Worm (Caenorhabditis elegans) whole organism, L4 larva: Measurements from ENCODE around the gene viro-2.
A peak's percentile ranks its signal among the peaks of the same experiment; 100 is the strongest.

Source experiments
- F37D6.2 ChIP-seq: sonication (generic microtip); optimal IDR thresholded peaks from 2 replicates; lab custom pipeline; 2016; ENCODE audit warnings: mild to moderate bottlenecking, missing genetic modification characterization, missing compliant biosample characterization
- F49E8.2 ChIP-seq: sonication (generic microtip); optimal IDR thresholded peaks from 2 replicates; lab custom pipeline; 2016; ENCODE audit warnings: missing compliant biosample characterization, mild to moderate bottlenecking, missing genetic modification characterization, borderline replicate concordance
- Y105C5A.15 ChIP-seq: fragments of 200-800 bp; sonication (Bioruptor generic); IDR thresholded peaks from 2 replicates; pipeline ENCODE4 v1.3.6; 2022; ENCODE audit warnings: missing genetic modification characterization, missing compliant biosample characterization
- Y5F2A.4 ChIP-seq: fragments of 200-800 bp; sonication (Bioruptor generic); optimal IDR thresholded peaks from 2 replicates; lab custom pipeline; 2018; ENCODE audit warnings: mild to moderate bottlenecking, missing genetic modification characterization, missing compliant biosample characterization
- aha-1 ChIP-seq: fragments of 150-350 bp; peaks from one replicate; lab custom pipeline; 2014; ENCODE audit warnings: missing biosample characterization, missing genetic modification characterization
- ceh-28 ChIP-seq: fragments of 150-350 bp; optimal IDR thresholded peaks from 2 replicates; lab custom pipeline; 2014; ENCODE audit warnings: missing biosample characterization, missing genetic modification reagents, missing genetic modification characterization
- ceh-44 ChIP-seq: fragments of 200-800 bp; sonication (Bioruptor generic); IDR thresholded peaks from 2 replicates; pipeline ENCODE4 v1.3.6; 2022; ENCODE audit warnings: missing genetic modification reagents, missing genetic modification characterization, missing compliant biosample characterization
- ceh-62 ChIP-seq: sonication (generic microtip); optimal IDR thresholded peaks from 2 replicates; lab custom pipeline; 2017; ENCODE audit warnings: missing biosample characterization, missing genetic modification characterization
- daf-12 ChIP-seq: fragments of 150-350 bp; optimal IDR thresholded peaks from 2 replicates; lab custom pipeline; 2014; ENCODE audit warnings: missing biosample characterization, missing genetic modification reagents, missing genetic modification characterization
- daf-16 ChIP-seq, 3 experiments: sonication (generic microtip); optimal IDR thresholded peaks; 2 replicates each; lab custom pipeline; 2016 to 2017; ENCODE audit warnings: missing genetic modification characterization in 3 of 3, missing genetic modification reagents in 3 of 3, mild to moderate bottlenecking in 2 of 3, missing compliant biosample characterization in 2 of 3, missing biosample characterization in 1 of 3, moderate library complexity in 1 of 3
- dmd-6 ChIP-seq: fragments of 200-800 bp; sonication (Bioruptor generic); IDR thresholded peaks from 2 replicates; pipeline ENCODE4 v1.3.6; 2022; ENCODE audit warnings: missing genetic modification reagents, missing genetic modification characterization, missing compliant biosample characterization
- dmd-8 ChIP-seq: fragments of 200-800 bp; sonication (Bioruptor generic); IDR thresholded peaks from 2 replicates; pipeline ENCODE4 v1.3.6; 2022; ENCODE audit warnings: missing genetic modification characterization, missing compliant biosample characterization
- dmd-9 ChIP-seq: fragments of 200-800 bp; sonication (Bioruptor generic); IDR thresholded peaks from 2 replicates; pipeline ENCODE4 v1.3.6; 2022; ENCODE audit warnings: missing genetic modification reagents, missing genetic modification characterization, missing compliant biosample characterization
- duxl-1 ChIP-seq: sonication (generic microtip); optimal IDR thresholded peaks from 2 replicates; lab custom pipeline; 2016; ENCODE audit warnings: mild to moderate bottlenecking, missing genetic modification characterization, moderate library complexity, missing compliant biosample characterization; ENCODE audit not compliant: poor library complexity
- dve-1 ChIP-seq: sonication (generic microtip); optimal IDR thresholded peaks from 2 replicates; lab custom pipeline; 2017; ENCODE audit warnings: antibody characterized with exemption, mild to moderate bottlenecking, missing genetic modification characterization, missing compliant biosample characterization; ENCODE audit not compliant: insufficient read depth
- fos-1 ChIP-seq: fragments of 150-350 bp; optimal IDR thresholded peaks from 2 replicates; lab custom pipeline; 2014; ENCODE audit warnings: missing biosample characterization, missing genetic modification characterization
- hif-1 ChIP-seq, 2 experiments: sonication (generic microtip); optimal IDR thresholded peaks; 2 replicates each; lab custom pipeline; 2016 to 2017; ENCODE audit warnings: missing compliant biosample characterization in 2 of 2, missing genetic modification characterization in 2 of 2, missing genetic modification reagents in 2 of 2, missing genotype in 2 of 2, mild to moderate bottlenecking in 1 of 2
- hlh-11 ChIP-seq: fragments of 200-800 bp; sonication (Bioruptor generic); optimal IDR thresholded peaks from 2 replicates; lab custom pipeline; 2018; ENCODE audit warnings: mild to moderate bottlenecking, missing genetic modification characterization, missing compliant biosample characterization
- jun-1 ChIP-seq: fragments of 150-350 bp; optimal IDR thresholded peaks from 2 replicates; lab custom pipeline; 2014; ENCODE audit warnings: missing biosample characterization, missing genetic modification reagents, missing genetic modification characterization
- lin-1 ChIP-seq: fragments of 200-800 bp; sonication (Bioruptor generic); IDR thresholded peaks from 2 replicates; pipeline ENCODE4 v1.3.6; 2022; ENCODE audit warnings: missing genetic modification reagents, missing genetic modification characterization, missing compliant biosample characterization
- lin-13 ChIP-seq: fragments of 150-350 bp; optimal IDR thresholded peaks from 2 replicates; lab custom pipeline; 2014; ENCODE audit warnings: missing biosample characterization, missing genetic modification reagents, missing genetic modification characterization
- lin-15B ChIP-seq: fragments of 150-350 bp; sonication (generic microtip); optimal IDR thresholded peaks from 3 replicates; lab custom pipeline; 2014; ENCODE audit warnings: missing biosample characterization, missing genetic modification characterization
- madf-5 ChIP-seq, 2 experiments: fragments of 200-800 bp; sonication (Bioruptor generic); IDR thresholded peaks; 2 replicates each; pipeline ENCODE4 v1.3.6; 2022; ENCODE audit warnings: missing compliant biosample characterization in 2 of 2, missing genetic modification characterization in 2 of 2
- madf-9 ChIP-seq: fragments of 200-800 bp; sonication (Bioruptor generic); conservative IDR thresholded peaks from 2 replicates; pipeline ENCODE4 v1.3.6; 2022; ENCODE audit warnings: missing genetic modification reagents, missing genetic modification characterization, missing compliant biosample characterization
- mdt-29 ChIP-seq: fragments of 200-800 bp; sonication (Bioruptor generic); IDR thresholded peaks from 2 replicates; pipeline ENCODE4 v1.3.6; 2022; ENCODE audit warnings: missing genetic modification reagents, missing genetic modification characterization, missing compliant biosample characterization
- mxl-3 ChIP-seq: fragments of 200-800 bp; sonication (Bioruptor generic); optimal IDR thresholded peaks from 2 replicates; lab custom pipeline; 2018; ENCODE audit warnings: mild to moderate bottlenecking, missing genetic modification characterization, missing compliant biosample characterization
- nhr-237 ChIP-seq: sonication (generic microtip); optimal IDR thresholded peaks from 2 replicates; lab custom pipeline; 2017; ENCODE audit warnings: missing biosample characterization, missing genetic modification characterization
- nhr-28 ChIP-seq: fragments of 150-350 bp; optimal IDR thresholded peaks from 2 replicates; lab custom pipeline; 2014; ENCODE audit warnings: missing biosample characterization, missing genetic modification characterization
- nhr-48 ChIP-seq: sonication (generic microtip); optimal IDR thresholded peaks from 2 replicates; lab custom pipeline; 2016; ENCODE audit warnings: mild to moderate bottlenecking, missing genetic modification characterization, missing compliant biosample characterization
- pqm-1 ChIP-seq: sonication (generic microtip); optimal IDR thresholded peaks from 2 replicates; lab custom pipeline; 2017; ENCODE audit warnings: missing biosample characterization, missing genetic modification characterization
- saeg-2 ChIP-seq: fragments of 200-800 bp; sonication (Bioruptor generic); IDR thresholded peaks from 2 replicates; pipeline ENCODE4 v1.3.6; 2022; ENCODE audit warnings: missing genetic modification reagents, missing genetic modification characterization, missing compliant biosample characterization
- sdz-12 ChIP-seq: fragments of 200-800 bp; sonication (Bioruptor generic); optimal IDR thresholded peaks from 2 replicates; lab custom pipeline; 2018; ENCODE audit warnings: mild to moderate bottlenecking, missing genetic modification characterization, missing compliant biosample characterization
- snpc-1.2 ChIP-seq: fragments of 200-800 bp; sonication (Bioruptor generic); IDR thresholded peaks from 2 replicates; pipeline ENCODE4 v1.3.6; 2022; ENCODE audit warnings: missing genetic modification reagents, missing genetic modification characterization, missing compliant biosample characterization
- unc-130 ChIP-seq: sonication (generic microtip); optimal IDR thresholded peaks from 2 replicates; lab custom pipeline; 2016; ENCODE audit warnings: missing genetic modification reagents, missing genetic modification characterization, missing compliant biosample characterization
- zfp-3 ChIP-seq: fragments of 200-800 bp; sonication (Bioruptor generic); conservative IDR thresholded peaks from 2 replicates; pipeline ENCODE4 v1.3.6; 2022; ENCODE audit warnings: missing genetic modification reagents, missing genetic modification characterization, missing compliant biosample characterization

Gene viro-2

ce11 chrIII:7106854-7107253 is 21.8 kb upstream of the viro-2 start:
- TF ChIP-seq hlh-11 (tag; lab: Kevin White, UChicago), result peak; percentile 57
- no peak for TF ChIP-seq daf-16 (GFP tag; optimal IDR thresholded peaks at IDR 0.05; lab: Kevin White, UChicago)
- peak; percentile 85 for TF ChIP-seq daf-16 (tag; optimal IDR thresholded peaks at IDR 0.05; lab: Kevin White, UChicago)
- TF ChIP-seq snpc-1.2 (GFP tag; lab: Robert Waterston, UW), result no peak
- TF ChIP-seq lin-1 (GFP tag; lab: Robert Waterston, UW), result 0 out of 2 replicates have a peak, but pooled peaks have one; percentile 21
- TF ChIP-seq pqm-1 (tag; lab: Kevin White, UChicago), result peak; percentile 62
- TF ChIP-seq dmd-6 (GFP tag; lab: Robert Waterston, UW), result peak; percentile 14; the same call in 1 of the 2 replicates
- no peak for TF ChIP-seq madf-5 (GFP tag; IDR thresholded peaks at IDR 0.05; lab: Robert Waterston, UW)
- no peak for TF ChIP-seq ceh-44 (GFP tag; lab: Robert Waterston, UW)
- TF ChIP-seq ceh-28 (tag; lab: Kevin White, UChicago), result no peak
- TF ChIP-seq dmd-9, result no peak
- peak; percentile 14 for TF ChIP-seq nhr-28 (tag; lab: Kevin White, UChicago)
- no peak for TF ChIP-seq ceh-62
- TF ChIP-seq, all 104 proteins: peak for 6

- peak; percentile 33 for TF ChIP-seq dve-1 (tag; lab: Kevin White, UChicago)
- peak; percentile 82 for TF ChIP-seq aha-1
- peak; percentile 24; the same call in 1 of the 2 replicates for TF ChIP-seq dmd-6 (GFP tag; lab: Robert Waterston, UW)
- no peak for TF ChIP-seq daf-16 (GFP tag; optimal IDR thresholded peaks at IDR 0.05; lab: Kevin White, UChicago)
- peak; percentile 49 for TF ChIP-seq daf-16 (tag; optimal IDR thresholded peaks at IDR 0.05; lab: Kevin White, UChicago)
- peak; percentile 9 for TF ChIP-seq hlh-11 (tag; lab: Kevin White, UChicago)
- no peak for TF ChIP-seq ceh-62
- TF ChIP-seq duxl-1, result no peak
- TF ChIP-seq zfp-3 (GFP tag; lab: Robert Waterston, UW), result no peak
- TF ChIP-seq nhr-28 (tag; lab: Kevin White, UChicago), result peak; percentile 30
- TF ChIP-seq pqm-1 (tag; lab: Kevin White, UChicago), result peak; percentile 77
- no peak for TF ChIP-seq daf-12 (tag; lab: Kevin White, UChicago)
Observed at ce11 chrIII:7107965-7108364, 20.7 kb upstream of the viro-2 start, which contains the start of gene odd-1. odd-1 (plus strand) TSS chrIII:7108313.

- no peak for TF ChIP-seq daf-16 (GFP tag; optimal IDR thresholded peaks at IDR 0.05; lab: Kevin White, UChicago)
- TF ChIP-seq daf-16 (tag; optimal IDR thresholded peaks at IDR 0.05; lab: Kevin White, UChicago), result no peak
- no peak for TF ChIP-seq unc-130
- no peak for TF ChIP-seq jun-1 (tag; lab: Kevin White, UChicago)
- no peak for TF ChIP-seq nhr-48 (tag; lab: Kevin White, UChicago)
- TF ChIP-seq F37D6.2 (tag; lab: Kevin White, UChicago), result no peak
- no peak for TF ChIP-seq F49E8.2 (tag; lab: Kevin White, UChicago)
- TF ChIP-seq fos-1 (tag; lab: Kevin White, UChicago), result no peak
- TF ChIP-seq lin-15B (tag; lab: Kevin White, UChicago), result no peak
- TF ChIP-seq lin-13, result no peak
- TF ChIP-seq nhr-237 (tag; lab: Kevin White, UChicago), result no peak
- TF ChIP-seq Y5F2A.4, result no peak
- no peak for TF ChIP-seq ceh-44 (GFP tag; lab: Robert Waterston, UW)
- TF ChIP-seq mxl-3 (GFP tag; lab: Kevin White, UChicago), result no peak
- TF ChIP-seq Y105C5A.15, result no peak
- no peak for TF ChIP-seq sdz-12 (GFP tag; lab: Kevin White, UChicago)
- no peak for TF ChIP-seq madf-9 (GFP tag; lab: Robert Waterston, UW)
- TF ChIP-seq mdt-29 (GFP tag; lab: Robert Waterston, UW), result no peak
- no peak for TF ChIP-seq saeg-2 (GFP tag; lab: Robert Waterston, UW)
- no peak for TF ChIP-seq hif-1 (tag; optimal IDR thresholded peaks at IDR 0.05; lab: Kevin White, UChicago)
- TF ChIP-seq dmd-8 (GFP tag; lab: Robert Waterston, UW), result no peak
Observed at ce11 chrIII:7111793-7112192, 16.9 kb upstream of the viro-2 start, which contains the start of gene B0280.7. B0280.7 (minus strand) TSS chrIII:7111893.
